Fruit fly (Drosophila melanogaster) whole organism, wandering third instar larva: ENCODE results near the gene Cad86C.

Source experiments
- Hr78 ChIP-seq: fragments of >200 bp; optimal IDR thresholded peaks from 2 replicates; lab custom pipeline; 2017; ENCODE audit warnings: missing biosample characterization, missing genetic modification characterization
- Mio ChIP-seq: sonication (Bioruptor generic); optimal IDR thresholded peaks from 2 replicates; lab custom pipeline; 2016; ENCODE audit warnings: missing biosample characterization, missing genetic modification characterization
- OdsH ChIP-seq: fragments of 200-800 bp; sonication (Bioruptor generic); optimal IDR thresholded peaks from 2 replicates; lab custom pipeline; 2016; ENCODE audit warnings: missing biosample characterization, mild to moderate bottlenecking, missing genetic modification characterization
- Sp1 ChIP-seq: fragments of 200-800 bp; sonication (Bioruptor generic); optimal IDR thresholded peaks from 3 replicates; lab custom pipeline; 2019; ENCODE audit warnings: missing biosample characterization, mild to moderate bottlenecking, missing genetic modification characterization, moderate library complexity
- fru ChIP-seq: fragments of 200-800 bp; sonication (Bioruptor generic); optimal IDR thresholded peaks from 3 replicates; lab custom pipeline; 2016; ENCODE audit warnings: missing biosample characterization, mild to moderate bottlenecking, missing genetic modification characterization
- usp ChIP-seq: fragments of >200 bp; optimal IDR thresholded peaks from 2 replicates; lab custom pipeline; 2017; ENCODE audit warnings: missing biosample characterization, missing genetic modification characterization

- TF ChIP-seq Sp1 (GFP tag; lab: Kevin White, UChicago) = no peak
- TF ChIP-seq Hr78 = no peak
- TF ChIP-seq fru (GFP tag; lab: Kevin White, UChicago) = no peak
- no peak for TF ChIP-seq Mio (GFP tag; lab: Kevin White, UChicago)
- no peak for TF ChIP-seq OdsH
- no peak for TF ChIP-seq usp (GFP tag; lab: Kevin White, UChicago)
These were observed 45.9 kb downstream of the Cad86C start, which contains the start of gene CG4596 for dm6 chr3R:10872820-10873219.
